Worm (Caenorhabditis elegans) whole organism, L2 larva: ENCODE measurements around the gene got-1.2.

Source experiments
- C34F6.9 ChIP-seq: fragments of 150-350 bp; optimal IDR thresholded peaks from 2 replicates; lab custom pipeline; 2014; ENCODE audit warnings: missing biosample characterization, missing genetic modification characterization
- R02D3.7 ChIP-seq: fragments of 150-350 bp; optimal IDR thresholded peaks from 2 replicates; lab custom pipeline; 2014; ENCODE audit warnings: missing biosample characterization, missing genetic modification characterization
- aly-2 ChIP-seq: fragments of 150-350 bp; optimal IDR thresholded peaks from 2 replicates; lab custom pipeline; 2014; ENCODE audit warnings: missing biosample characterization, missing genetic modification characterization
- ama-1 ChIP-seq: fragments of 150-350 bp; optimal IDR thresholded peaks from 2 replicates; lab custom pipeline; 2018; ENCODE audit warnings: inconsistent platforms
- fos-1 ChIP-seq: fragments of 150-350 bp; optimal IDR thresholded peaks from 2 replicates; lab custom pipeline; 2014; ENCODE audit warnings: missing biosample characterization, missing genetic modification characterization
- lin-11 ChIP-seq: fragments of 150-350 bp; sonication (generic microtip); optimal IDR thresholded peaks from 2 replicates; lab custom pipeline; 2014; ENCODE audit warnings: missing biosample characterization, missing genetic modification characterization, inconsistent platforms, mixed read lengths
- lsy-2 ChIP-seq, 2 experiments: fragments of 150-350 bp in 1 of 2; sonication (generic microtip) in 1 of 2; optimal IDR thresholded peaks; 2 replicates each; lab custom pipeline; 2014 to 2017; ENCODE audit warnings: missing biosample characterization in 2 of 2, missing genetic modification characterization in 2 of 2
- nhr-237 ChIP-seq: fragments of 150-350 bp; optimal IDR thresholded peaks from 2 replicates; lab custom pipeline; 2014; ENCODE audit warnings: missing biosample characterization, missing genetic modification characterization
- unc-62 ChIP-seq: fragments of 150-350 bp; optimal IDR thresholded peaks from 2 replicates; lab custom pipeline; 2014; ENCODE audit warnings: missing biosample characterization, missing genetic modification reagents, missing genetic modification characterization
- ztf-11 ChIP-seq: sonication (generic microtip); optimal IDR thresholded peaks from 2 replicates; lab custom pipeline; 2017; ENCODE audit warnings: missing biosample characterization, missing genetic modification characterization

DNA sequence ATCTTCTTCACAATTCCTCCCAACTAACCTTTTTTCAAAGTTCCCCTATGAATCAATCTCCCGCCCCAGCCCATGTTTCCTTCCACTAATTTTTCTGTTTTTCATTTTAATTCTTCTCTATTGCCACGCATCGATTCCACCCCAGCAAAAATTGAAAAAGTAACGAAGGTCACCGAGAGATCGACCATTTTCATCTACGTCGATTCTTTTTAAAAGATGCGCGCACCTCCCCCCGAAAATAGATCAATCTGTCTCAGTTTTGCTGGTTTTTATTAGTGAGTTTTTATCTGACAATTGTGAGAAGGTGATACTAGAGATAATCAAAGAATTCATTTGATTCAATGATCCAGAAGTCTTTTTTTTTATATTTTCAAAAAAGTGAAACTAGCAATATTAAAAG, 8.9 kb downstream of the got-1.2 start:
- TF ChIP-seq ama-1 = no peak
- TF ChIP-seq aly-2 = no peak
- no peak for TF ChIP-seq C34F6.9 (tag; lab: Kevin White, UChicago)
- no peak for TF ChIP-seq lsy-2 (tag; optimal IDR thresholded peaks at IDR 0.05; lab: Kevin White, UChicago)
- TF ChIP-seq ztf-11 (tag; lab: Kevin White, UChicago) = no peak
- TF ChIP-seq unc-62 (GFP tag; lab: Kevin White, UChicago) = no peak
- no peak for TF ChIP-seq nhr-237
- no peak for TF ChIP-seq lin-11 (tag; lab: Kevin White, UChicago)
- no peak for TF ChIP-seq fos-1 (tag; lab: Kevin White, UChicago)
- no peak for TF ChIP-seq R02D3.7
